Fruit fly (Drosophila melanogaster) S2 (cell line): ENCODE data around the gene Inx5.

Experiments used
- CG8478 ChIP-seq: fragments of >200 bp; optimal IDR thresholded peaks from 2 replicates; lab custom pipeline; 2018
- CTCF ChIP-seq, 2 experiments: fragments of >200 bp; optimal IDR thresholded peaks; 2 replicates each; lab custom pipeline; 2018

Gene Inx5

DNA sequence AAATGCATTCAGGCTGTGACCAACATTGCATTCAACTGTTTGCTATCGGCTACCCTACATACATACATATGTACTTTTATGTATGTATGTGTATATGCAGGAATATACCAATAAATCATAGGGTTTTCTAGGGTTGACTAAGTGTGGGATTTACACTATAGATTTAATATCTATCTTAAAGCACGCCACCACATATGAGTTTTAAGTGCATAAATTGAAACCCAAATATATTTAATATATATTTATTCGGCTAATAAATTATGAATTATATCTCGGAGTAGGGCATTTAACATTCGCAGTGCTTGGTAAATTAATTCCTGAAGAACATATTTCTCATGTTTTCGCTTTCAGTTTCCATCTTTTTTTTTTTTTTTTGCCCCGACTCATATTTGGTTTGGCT lies 10.7 kb downstream of the Inx5 start:
- TF ChIP-seq CTCF (optimal IDR thresholded peaks at IDR 0.05; lab: Kevin White, UChicago) (no peak), CG8478 (lab: Kevin White, UChicago) (no peak)

DNA sequence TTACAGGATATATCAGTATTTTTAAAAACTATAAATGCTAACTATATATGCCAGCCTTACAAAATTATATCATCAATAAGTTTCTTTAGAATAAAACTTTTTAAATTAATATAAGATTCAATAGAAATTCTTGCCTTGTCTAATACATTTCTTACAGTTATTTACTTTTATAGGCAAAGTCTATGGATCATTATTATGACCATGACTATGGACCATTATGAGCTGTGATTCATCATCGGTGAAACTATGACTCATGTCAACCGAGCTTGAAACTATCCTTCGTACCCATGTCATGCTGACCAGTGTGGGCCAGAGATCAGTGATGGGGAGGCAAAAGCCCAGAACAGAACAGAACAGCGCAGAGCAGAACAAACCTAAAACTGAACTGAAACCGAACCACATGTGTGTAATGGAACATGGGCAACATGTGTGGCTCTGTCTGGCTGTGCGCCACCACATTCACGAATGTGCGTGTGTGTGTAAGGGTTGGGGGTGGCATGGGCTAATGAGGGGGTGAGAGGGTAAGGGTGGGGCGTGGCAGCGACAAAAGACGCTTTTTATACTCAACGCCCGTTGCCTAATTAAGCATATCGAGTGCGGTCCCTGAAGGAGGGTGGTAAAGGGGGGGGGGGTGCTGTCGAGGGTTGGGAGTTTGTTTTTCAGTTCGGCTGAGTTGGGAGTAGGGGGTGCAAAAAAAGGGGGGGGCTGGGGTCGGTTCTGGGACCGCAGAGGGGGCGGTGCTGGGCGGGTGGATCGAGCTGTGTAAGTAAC lies 12.0 kb downstream of the Inx5 start:
- no peak for TF ChIP-seq CG8478 (lab: Kevin White, UChicago)
- TF ChIP-seq CTCF (optimal IDR thresholded peaks at IDR 0.05; lab: Kevin White, UChicago): no peak

DNA sequence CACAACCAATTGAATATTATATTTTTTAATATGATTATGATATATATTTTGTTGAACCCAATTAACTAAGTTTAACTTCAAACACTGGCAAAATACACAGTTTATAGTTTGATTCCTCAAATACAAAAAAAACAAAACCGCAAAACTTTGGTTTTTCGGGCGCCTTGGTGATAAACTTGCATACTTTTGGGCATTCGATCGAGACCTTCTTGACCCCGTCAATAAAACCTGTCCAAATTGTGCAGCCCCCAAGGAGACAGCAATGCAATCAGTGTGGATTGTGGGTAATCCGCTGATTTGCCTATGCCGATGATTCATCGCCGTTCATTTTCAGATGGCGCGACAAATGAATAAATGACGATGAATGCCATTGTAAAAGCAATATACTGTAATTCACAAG lies 13.2 kb downstream of the Inx5 start:
- TF ChIP-seq CTCF (optimal IDR thresholded peaks at IDR 0.05; lab: Kevin White, UChicago) (no peak), CG8478 (lab: Kevin White, UChicago) (no peak)

DNA sequence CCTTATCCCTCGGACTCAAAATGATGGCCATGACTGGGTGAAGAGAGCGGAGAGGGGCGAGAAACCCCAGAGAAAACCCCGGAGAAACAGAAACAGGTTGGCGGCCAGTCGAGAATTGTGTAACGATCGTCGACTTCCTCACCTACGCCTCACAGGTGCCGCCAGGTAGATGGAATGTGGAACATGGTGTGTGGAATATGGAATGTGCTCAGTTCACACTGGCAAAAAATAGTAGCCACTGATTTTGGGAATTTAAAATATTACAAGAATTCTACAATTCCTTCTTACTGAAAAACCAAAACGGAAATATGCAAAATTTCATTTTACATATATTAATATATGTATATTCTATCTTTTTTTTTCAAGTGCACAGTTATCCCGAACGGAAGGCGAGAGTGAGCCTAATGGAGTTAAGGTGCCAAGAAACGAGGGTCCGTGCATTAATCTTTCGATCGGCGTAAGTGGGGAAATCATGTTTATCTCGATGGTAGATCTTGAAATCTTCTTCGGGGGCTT lies 14.7 kb downstream of the Inx5 start:
- TF ChIP-seq CG8478 (lab: Kevin White, UChicago): no peak
- no peak for TF ChIP-seq CTCF (optimal IDR thresholded peaks at IDR 0.05; lab: Kevin White, UChicago)

DNA sequence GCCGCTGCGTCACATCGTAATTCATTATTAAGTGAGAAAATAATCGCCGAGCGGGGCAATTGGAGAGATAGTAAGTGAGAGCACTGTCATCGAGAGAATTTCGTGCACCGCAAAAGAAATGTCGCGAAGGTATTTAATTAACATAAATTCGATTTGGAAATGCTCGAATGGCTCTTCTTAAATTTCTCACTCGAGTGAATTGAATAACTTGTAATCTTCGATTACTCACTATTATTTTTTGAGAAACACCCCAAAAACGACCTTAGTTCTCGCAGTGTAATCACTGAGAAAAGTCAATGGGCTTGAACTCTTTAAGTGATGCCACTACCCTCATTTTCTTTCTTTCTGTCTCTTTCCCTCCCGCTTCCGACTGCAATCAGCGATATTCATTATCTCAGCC lies 15.7 kb downstream of the Inx5 start:
- TF ChIP-seq CTCF (optimal IDR thresholded peaks at IDR 0.05; lab: Kevin White, UChicago): no peak
- TF ChIP-seq CG8478 (lab: Kevin White, UChicago): no peak

DNA sequence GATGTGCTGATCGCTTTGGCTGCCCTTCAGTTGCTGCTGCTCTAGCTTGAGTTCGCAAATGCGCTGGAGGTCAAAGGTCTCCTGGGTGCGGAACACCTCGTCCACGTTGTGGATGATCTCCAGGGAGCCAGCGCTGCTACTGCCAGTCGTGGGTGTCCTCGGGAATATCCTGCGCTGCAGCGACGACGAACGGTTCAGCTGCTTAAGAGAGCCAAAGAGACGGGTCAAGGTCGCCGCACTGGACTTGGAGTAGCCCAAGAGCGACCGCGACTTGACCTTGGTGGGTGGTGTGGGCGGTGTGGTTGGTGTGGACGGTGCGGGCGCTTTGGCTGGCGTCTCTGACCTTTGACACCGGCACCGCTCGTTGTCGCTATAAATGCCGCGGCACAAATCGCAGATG lies 16.4 kb downstream of the Inx5 start:
- TF ChIP-seq CG8478 (lab: Kevin White, UChicago) (no peak), CTCF (optimal IDR thresholded peaks at IDR 0.05; lab: Kevin White, UChicago) (no peak)

DNA sequence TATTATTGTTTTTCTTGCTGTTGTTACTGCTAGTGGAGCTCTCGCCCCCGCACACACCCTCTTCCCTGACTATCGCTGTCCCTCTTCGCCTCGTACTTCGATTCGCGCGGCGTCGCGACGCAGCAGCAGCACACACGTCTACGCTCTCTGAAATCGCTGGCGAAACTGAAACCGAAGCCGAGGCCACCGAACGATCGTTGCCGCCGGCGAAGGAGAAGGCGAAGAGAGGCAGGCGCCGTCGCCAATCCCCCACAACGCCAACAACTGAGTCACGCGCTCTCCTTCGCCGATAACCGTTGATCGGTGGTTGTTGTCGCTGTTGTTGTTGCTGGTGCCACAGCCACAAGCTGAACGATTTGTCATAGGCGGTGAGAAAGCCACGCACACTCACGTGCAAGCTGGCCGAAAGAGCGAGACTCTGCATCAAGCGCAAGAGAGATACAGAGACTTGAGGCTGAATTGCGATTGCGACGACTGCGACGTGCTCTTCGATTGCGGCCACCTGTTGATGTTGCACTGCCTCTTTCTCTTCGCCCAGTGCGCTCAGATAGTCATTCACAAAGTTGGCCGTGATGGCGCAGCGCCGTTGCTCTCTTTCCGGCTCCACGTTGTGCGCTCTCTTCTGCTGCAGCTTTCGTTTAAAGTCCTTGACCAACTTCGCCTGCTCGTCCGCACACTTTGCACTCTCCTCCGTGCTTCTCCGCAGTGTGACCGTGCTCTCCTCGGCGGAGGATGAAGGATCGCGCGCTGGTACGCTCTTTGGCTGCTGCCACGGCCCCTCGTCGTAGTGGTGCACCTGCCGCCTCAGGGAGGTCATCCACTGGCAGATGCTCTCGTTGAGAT lies 17.2 kb downstream of the Inx5 start:
- TF ChIP-seq CTCF (optimal IDR thresholded peaks at IDR 0.05; lab: Kevin White, UChicago) (no peak), CG8478 (lab: Kevin White, UChicago) (no peak)

DNA sequence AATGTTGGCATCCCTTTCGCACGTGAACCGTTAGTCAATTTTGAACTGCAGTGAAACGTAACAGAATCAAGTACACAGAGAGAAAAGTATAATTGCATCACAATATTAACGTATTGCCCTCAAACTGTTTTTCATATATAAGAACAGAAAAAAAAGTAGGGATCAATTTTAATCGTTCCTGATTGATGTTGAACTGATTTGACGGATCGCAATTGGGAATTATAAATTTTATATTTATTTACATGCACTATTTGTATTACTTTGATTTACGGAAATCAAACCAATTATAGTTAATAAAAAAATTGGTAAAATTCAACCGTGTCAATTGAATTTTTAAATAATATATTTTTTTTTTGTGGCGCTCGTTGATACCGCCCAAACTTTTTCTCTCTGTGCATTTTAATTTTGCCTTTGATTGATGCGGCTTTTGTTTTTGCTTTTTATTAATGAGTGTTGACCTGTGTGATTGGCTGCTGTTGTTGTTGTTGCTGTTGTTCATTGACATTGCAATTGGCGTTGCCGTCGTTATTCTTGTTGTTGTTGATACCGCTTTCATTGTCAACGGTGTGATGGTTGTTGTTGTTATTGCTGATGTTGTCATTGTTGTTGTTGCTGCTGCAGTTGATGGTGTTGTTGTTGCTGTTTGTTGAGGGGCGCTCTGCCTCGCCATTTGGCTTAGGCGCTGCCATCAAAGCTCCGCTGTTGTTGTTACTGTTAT lies 18.0 kb downstream of the Inx5 start:
- no peak for TF ChIP-seq CG8478 (lab: Kevin White, UChicago)
- TF ChIP-seq CTCF (optimal IDR thresholded peaks at IDR 0.05; lab: Kevin White, UChicago): no peak

DNA sequence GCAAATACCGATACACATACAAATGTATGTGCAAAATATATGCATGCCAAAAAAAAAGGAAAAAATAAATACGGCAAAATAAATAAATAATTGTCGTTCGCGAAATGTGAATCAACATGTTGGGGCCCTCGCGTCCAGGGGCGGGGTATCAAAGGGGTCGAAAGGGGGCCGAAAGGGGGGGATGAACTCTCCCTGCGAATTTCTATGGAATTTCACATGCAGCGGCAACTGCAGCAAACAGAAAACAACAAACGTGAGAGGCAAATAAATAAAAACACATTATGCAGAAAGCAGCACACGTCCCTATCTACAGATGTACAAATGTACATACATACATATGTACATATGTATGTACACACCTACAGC lies 21.2 kb downstream of the Inx5 start:
- no peak for TF ChIP-seq CG8478 (lab: Kevin White, UChicago)
- TF ChIP-seq CTCF (optimal IDR thresholded peaks at IDR 0.05; lab: Kevin White, UChicago): no peak

DNA sequence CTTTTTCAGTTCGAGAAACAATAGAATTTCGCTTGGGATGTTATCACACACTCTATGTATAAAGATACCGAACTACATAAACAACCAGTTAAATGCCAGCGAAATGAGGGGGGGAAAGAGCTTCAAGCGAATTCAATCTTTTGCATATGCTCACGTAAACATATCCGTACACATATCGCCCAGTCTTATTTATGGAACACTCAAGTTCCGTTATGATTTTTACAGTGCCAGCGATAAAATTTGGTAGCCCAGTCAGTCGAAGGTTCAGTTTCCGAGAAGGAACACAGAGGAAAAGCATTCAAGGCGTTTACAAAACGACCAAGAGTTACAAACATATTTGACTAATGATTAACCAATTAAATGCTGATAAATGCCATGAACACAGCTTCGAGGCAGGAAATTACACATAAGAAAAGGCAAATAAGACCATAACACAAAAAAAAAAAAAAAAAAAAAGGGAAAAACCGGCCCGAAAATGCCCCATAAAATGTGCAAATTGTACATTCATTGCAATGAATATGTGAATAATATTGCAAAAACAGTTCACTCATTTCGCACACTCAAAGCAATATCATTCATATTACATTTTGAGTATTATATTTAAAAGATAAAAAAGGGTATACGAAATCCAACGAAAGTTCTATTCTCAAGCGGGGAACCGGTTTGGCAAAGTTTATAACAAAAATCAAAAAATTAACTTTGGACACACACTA lies 21.7 kb downstream of the Inx5 start:
- no peak for TF ChIP-seq CTCF (optimal IDR thresholded peaks at IDR 0.05; lab: Kevin White, UChicago)
- TF ChIP-seq CG8478 (lab: Kevin White, UChicago): no peak

DNA sequence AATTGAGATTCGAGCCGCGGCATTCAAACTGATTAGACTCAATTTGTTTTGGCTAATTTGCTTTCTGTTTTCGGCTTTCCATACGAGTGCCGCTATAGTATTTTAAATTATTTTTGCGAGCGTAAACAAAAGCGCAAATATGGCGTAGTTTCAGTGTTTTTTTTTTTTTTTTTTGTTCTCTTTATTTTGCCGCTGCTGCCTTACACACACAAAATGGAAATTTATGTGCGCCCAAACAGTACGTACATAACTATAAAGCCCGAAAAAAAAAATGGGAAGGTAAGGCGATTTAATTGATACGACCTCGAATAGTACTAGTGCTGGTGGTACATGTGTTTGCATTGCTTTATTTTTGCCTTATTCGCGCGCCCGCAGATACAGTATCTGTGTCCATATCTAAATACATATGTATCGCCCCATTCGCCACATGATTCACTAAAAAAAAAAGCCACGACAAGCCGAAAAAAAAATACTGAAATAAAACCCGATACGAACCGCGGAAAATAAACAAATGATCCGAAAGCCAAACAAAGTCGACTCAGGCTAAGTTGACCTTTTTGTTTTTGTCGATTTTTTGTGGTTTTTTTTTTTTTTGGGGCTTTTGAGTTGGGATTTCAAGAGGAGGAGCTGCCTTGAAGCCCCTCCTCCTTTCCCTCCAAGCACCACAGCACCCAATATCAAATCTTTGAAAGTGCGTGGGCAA lies 22.6 kb downstream of the Inx5 start:
- TF ChIP-seq CTCF (optimal IDR thresholded peaks at IDR 0.05; lab: Kevin White, UChicago): no peak
- TF ChIP-seq CG8478 (lab: Kevin White, UChicago): no peak

DNA sequence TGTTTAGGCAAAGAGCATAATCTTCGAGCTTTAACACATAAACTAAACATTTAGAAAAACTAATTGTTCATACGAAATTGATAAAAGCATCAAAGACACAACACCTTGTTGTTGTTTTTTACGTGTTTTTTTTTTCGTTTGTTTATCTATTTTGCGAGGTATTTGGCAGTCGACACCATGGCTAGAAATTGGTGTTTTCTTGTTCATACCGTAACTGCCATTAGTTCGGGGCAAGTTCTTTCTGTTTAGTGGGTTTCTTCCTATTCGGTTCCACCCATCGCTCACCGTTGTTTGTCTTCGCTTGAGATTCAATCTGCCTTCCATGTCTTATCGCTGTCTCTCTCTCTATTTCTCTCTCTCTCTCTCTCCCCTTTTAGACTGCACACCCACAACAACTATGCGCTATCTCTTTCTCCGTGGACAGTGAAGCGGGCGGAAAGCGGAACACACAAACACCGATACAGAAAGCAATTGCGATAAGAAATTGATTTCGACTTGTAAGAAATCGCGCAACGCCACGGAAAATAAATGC lies 24.2 kb downstream of the Inx5 start:
- no peak for TF ChIP-seq CTCF (optimal IDR thresholded peaks at IDR 0.05; lab: Kevin White, UChicago)
- TF ChIP-seq CG8478 (lab: Kevin White, UChicago): no peak

DNA sequence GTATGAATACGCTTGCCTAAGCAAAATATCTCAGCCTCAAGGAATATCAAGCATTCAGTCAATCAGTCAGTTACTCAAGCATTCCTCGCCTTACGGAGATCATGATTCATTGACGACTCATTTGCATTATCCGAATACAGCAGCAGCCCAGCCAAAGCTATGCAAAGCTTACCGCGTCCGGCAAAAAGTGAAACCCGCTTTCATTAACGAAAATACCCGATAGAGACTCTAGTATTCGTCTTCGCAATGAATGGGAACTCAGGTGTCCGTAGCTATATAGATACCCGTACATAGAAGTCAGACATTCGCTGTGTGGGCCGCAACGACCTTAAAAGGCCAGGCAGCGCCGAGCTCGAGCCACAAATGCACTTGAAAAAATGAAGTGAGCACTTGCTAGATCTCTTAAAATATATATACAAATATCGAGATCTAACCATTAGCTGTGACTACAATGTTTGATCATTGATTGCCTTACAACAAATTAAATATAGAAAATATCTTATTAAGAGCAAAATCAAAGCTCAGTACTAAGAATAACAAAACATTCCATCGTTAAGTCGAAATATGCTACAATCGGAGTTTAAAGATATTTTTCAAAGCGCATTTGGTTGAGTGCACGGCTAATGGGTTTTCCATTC lies 25.8 kb downstream of the Inx5 start:
- TF ChIP-seq CTCF (optimal IDR thresholded peaks at IDR 0.05; lab: Kevin White, UChicago) (no peak), CG8478 (lab: Kevin White, UChicago) (no peak)
